Worm (Caenorhabditis elegans) whole organism, L3 larva: ENCODE data around the gene F54C9.11.

Experiments
- ceh-82 ChIP-seq: fragments of 150-350 bp; optimal IDR thresholded peaks from 2 replicates; lab custom pipeline; 2014; ENCODE audit warnings: missing biosample characterization, missing genetic modification characterization
- nhr-23 ChIP-seq: fragments of 150-350 bp; optimal IDR thresholded peaks from 2 replicates; lab custom pipeline; 2014; ENCODE audit warnings: missing biosample characterization, missing genetic modification reagents, missing genetic modification characterization
- nhr-28 ChIP-seq: fragments of 150-350 bp; optimal IDR thresholded peaks from 2 replicates; lab custom pipeline; 2014; ENCODE audit warnings: missing biosample characterization, missing genetic modification characterization
- nhr-76 ChIP-seq: fragments of 150-350 bp; sonication (generic microtip); optimal IDR thresholded peaks from 5 replicates; lab custom pipeline; 2014; ENCODE audit warnings: missing biosample characterization, missing genetic modification characterization
- nhr-77 ChIP-seq: fragments of 150-350 bp; optimal IDR thresholded peaks from 2 replicates; lab custom pipeline; 2014; ENCODE audit warnings: missing biosample characterization, missing genetic modification characterization
- pqm-1 ChIP-seq: fragments of 150-350 bp; optimal IDR thresholded peaks from 2 replicates; lab custom pipeline; 2017; ENCODE audit warnings: missing biosample characterization, missing genetic modification characterization, inconsistent platforms
- snpc-4 ChIP-seq: fragments of 150-350 bp; optimal IDR thresholded peaks from 2 replicates; lab custom pipeline; 2014; ENCODE audit warnings: missing biosample characterization, missing genetic modification characterization
- unc-62 ChIP-seq: fragments of 150-350 bp; sonication (generic microtip); optimal IDR thresholded peaks from 4 replicates; lab custom pipeline; 2014; ENCODE audit warnings: missing biosample characterization, missing genetic modification reagents, missing genetic modification characterization

DNA sequence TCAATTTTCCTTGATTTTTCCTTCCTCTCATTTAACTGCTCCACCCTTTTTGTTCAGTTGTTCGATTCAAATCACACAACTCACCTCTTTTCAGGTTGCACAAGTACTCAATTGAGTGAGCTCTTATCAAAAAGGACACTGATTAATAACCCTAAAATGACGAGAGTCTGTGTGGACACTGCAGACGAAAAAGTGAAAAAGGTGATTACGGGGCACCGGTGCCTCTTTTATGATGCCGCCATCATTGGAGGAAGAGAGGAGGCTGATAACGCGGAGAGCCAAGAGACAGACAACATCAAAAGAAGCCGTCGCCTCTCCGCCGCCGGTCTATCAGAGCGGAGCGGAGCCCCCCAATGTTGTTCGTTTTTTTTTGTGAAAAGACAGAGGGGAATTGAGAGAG lies 40.3 kb upstream of the F54C9.11 start, which contains the start of gene sptf-2:
- no peak for TF ChIP-seq snpc-4
- TF ChIP-seq nhr-23 (tag; lab: Kevin White, UChicago), result no peak
- TF ChIP-seq ceh-82, result no peak
- peak; percentile 88 for TF ChIP-seq pqm-1 (tag; lab: Kevin White, UChicago)
- TF ChIP-seq nhr-28 (tag; lab: Kevin White, UChicago), result no peak
- no peak for TF ChIP-seq nhr-77 (tag; lab: Kevin White, UChicago)
- TF ChIP-seq nhr-76 (tag; lab: Kevin White, UChicago), result no peak
- TF ChIP-seq unc-62, result no peak
